Fruit fly (Drosophila melanogaster) whole organism, prepupa: ENCODE results near the gene AP-1gamma.

Source experiments
- Blimp-1 ChIP-seq: fragments of 200-800 bp; sonication (Bioruptor generic); optimal IDR thresholded peaks from 3 replicates; lab custom pipeline; 2017; ENCODE audit warnings: missing biosample characterization, missing genetic modification characterization, mild to moderate bottlenecking, moderate library complexity, missing genetic modification reagents
- CG10631 ChIP-seq: fragments of 200-800 bp; sonication (Bioruptor generic); optimal IDR thresholded peaks from 2 replicates; lab custom pipeline; 2016; ENCODE audit warnings: missing biosample characterization, missing genetic modification characterization
- CG10669 ChIP-seq: fragments of 200-800 bp; sonication (Bioruptor generic); optimal IDR thresholded peaks from 3 replicates; lab custom pipeline; 2018; ENCODE audit warnings: missing biosample characterization, mild to moderate bottlenecking, missing genetic modification characterization, moderate library complexity
- CG11294 ChIP-seq: fragments of 200-800 bp; sonication (Bioruptor generic); IDR thresholded peaks from 2 replicates; pipeline ENCODE4 v1.3.6; 2022; ENCODE audit warnings: missing biosample characterization, missing genetic modification characterization
- CG11762 ChIP-seq: fragments of 200-800 bp; sonication (Bioruptor generic); optimal IDR thresholded peaks from 3 replicates; lab custom pipeline; 2016; ENCODE audit warnings: missing biosample characterization, missing genetic modification characterization; ENCODE audit not compliant: insufficient read depth
- CG11902 ChIP-seq: fragments of 200-800 bp; sonication (Bioruptor generic); optimal IDR thresholded peaks from 3 replicates; lab custom pipeline; 2016; ENCODE audit warnings: missing biosample characterization, missing genetic modification characterization
- CG15336 ChIP-seq: fragments of 200-800 bp; sonication (Bioruptor generic); IDR thresholded peaks from 2 replicates; pipeline ENCODE4 v1.3.6; 2022; ENCODE audit warnings: missing biosample characterization, missing genetic modification characterization
- CG16779 ChIP-seq: fragments of 200-800 bp; sonication (Bioruptor generic); optimal IDR thresholded peaks from 3 replicates; lab custom pipeline; 2017; ENCODE audit warnings: missing biosample characterization, mild to moderate bottlenecking, missing genetic modification characterization
- CG3032 ChIP-seq: fragments of 200-800 bp; optimal IDR thresholded peaks from 2 replicates; lab custom pipeline; 2019; ENCODE audit warnings: missing biosample characterization, mild to moderate bottlenecking, missing genetic modification characterization, moderate library complexity
- CG31627 ChIP-seq: fragments of 200-800 bp; sonication (Bioruptor generic); optimal IDR thresholded peaks from 3 replicates; lab custom pipeline; 2016; ENCODE audit warnings: missing biosample characterization, missing genetic modification characterization
- CG32006 ChIP-seq: fragments of 200-800 bp; sonication (Bioruptor generic); optimal IDR thresholded peaks from 3 replicates; lab custom pipeline; 2017; ENCODE audit warnings: missing biosample characterization, mild to moderate bottlenecking, missing genetic modification characterization
- CG34406 ChIP-seq: fragments of 200-800 bp; sonication (Bioruptor generic); optimal IDR thresholded peaks from 3 replicates; lab custom pipeline; 2016; ENCODE audit warnings: missing biosample characterization, missing genetic modification characterization
- CG6163 ChIP-seq: fragments of 200-800 bp; sonication (Bioruptor generic); IDR thresholded peaks from 3 replicates; pipeline ENCODE4 v1.3.6; 2022; ENCODE audit warnings: missing biosample characterization, missing genetic modification characterization
- CG6792 ChIP-seq: fragments of 200-800 bp; sonication (Bioruptor generic); optimal IDR thresholded peaks from 3 replicates; lab custom pipeline; 2016; ENCODE audit warnings: missing biosample characterization, missing genetic modification characterization
- CG6808 ChIP-seq: fragments of 200-800 bp; sonication (Bioruptor generic); optimal IDR thresholded peaks from 3 replicates; lab custom pipeline; 2017; ENCODE audit warnings: missing biosample characterization, missing genetic modification characterization, mild to moderate bottlenecking, moderate library complexity, missing genetic modification reagents
- CG6854 ChIP-seq: fragments of 200-800 bp; sonication (Bioruptor generic); optimal IDR thresholded peaks from 2 replicates; lab custom pipeline; 2017; ENCODE audit warnings: missing biosample characterization, mild to moderate bottlenecking, missing genetic modification characterization
- CG7368 ChIP-seq: fragments of 200-800 bp; sonication (Bioruptor generic); optimal IDR thresholded peaks from 3 replicates; lab custom pipeline; 2016; ENCODE audit warnings: missing biosample characterization, missing genetic modification characterization
- CG8119 ChIP-seq: fragments of 200-800 bp; sonication (Bioruptor generic); IDR thresholded peaks from 3 replicates; pipeline ENCODE4 v1.3.6; 2022; ENCODE audit warnings: missing biosample characterization, missing genetic modification characterization
- CG8319 ChIP-seq: fragments of 200-800 bp; sonication (Bioruptor generic); optimal IDR thresholded peaks from 3 replicates; lab custom pipeline; 2016; ENCODE audit warnings: missing biosample characterization, missing genetic modification characterization
- CG8632 ChIP-seq: fragments of 200-800 bp; sonication (Bioruptor generic); optimal IDR thresholded peaks from 3 replicates; lab custom pipeline; 2016; ENCODE audit warnings: missing biosample characterization, missing genetic modification characterization
- Eip75B ChIP-seq: fragments of 200-800 bp; sonication (Bioruptor generic); optimal IDR thresholded peaks from 3 replicates; lab custom pipeline; 2016; ENCODE audit warnings: missing biosample characterization, missing genetic modification characterization
- Eip78C ChIP-seq: fragments of 200-800 bp; sonication (Bioruptor generic); peaks from one replicate; lab custom pipeline; 2016; ENCODE audit warnings: missing biosample characterization, missing genetic modification characterization
- Ets21C ChIP-seq: fragments of 200-800 bp; sonication (Bioruptor generic); optimal IDR thresholded peaks from 3 replicates; lab custom pipeline; 2016; ENCODE audit warnings: missing biosample characterization, missing genetic modification characterization
- Ets96B ChIP-seq: fragments of 200-800 bp; optimal IDR thresholded peaks from 2 replicates; lab custom pipeline; 2019; ENCODE audit warnings: missing biosample characterization, mild to moderate bottlenecking, missing genetic modification characterization, moderate library complexity
- Gug ChIP-seq: fragments of 200-800 bp; sonication (Bioruptor generic); IDR thresholded peaks from 2 replicates; pipeline ENCODE4 v1.3.6; 2022; ENCODE audit warnings: missing biosample characterization, missing genetic modification characterization
- Hr38 ChIP-seq: sonication (Bioruptor generic); optimal IDR thresholded peaks from 2 replicates; lab custom pipeline; 2016; ENCODE audit warnings: missing biosample characterization, missing genetic modification characterization
- Hr39 ChIP-seq: fragments of 200-800 bp; sonication (Bioruptor generic); optimal IDR thresholded peaks from 2 replicates; lab custom pipeline; 2016; ENCODE audit warnings: missing biosample characterization, missing genetic modification characterization
- Hr4 ChIP-seq: fragments of 200-800 bp; sonication (Bioruptor generic); optimal IDR thresholded peaks from 3 replicates; lab custom pipeline; 2016; ENCODE audit warnings: missing biosample characterization, missing genetic modification characterization
- Lpt ChIP-seq: fragments of 200-800 bp; sonication (Bioruptor generic); optimal IDR thresholded peaks from 3 replicates; lab custom pipeline; 2016; ENCODE audit warnings: missing biosample characterization, missing genetic modification characterization
- Met ChIP-seq: fragments of 200-800 bp; sonication (Bioruptor generic); optimal IDR thresholded peaks from 3 replicates; lab custom pipeline; 2016; ENCODE audit warnings: missing biosample characterization, missing genetic modification characterization
- OdsH ChIP-seq: fragments of 200-800 bp; sonication (Bioruptor generic); optimal IDR thresholded peaks from 3 replicates; lab custom pipeline; 2016; ENCODE audit warnings: missing biosample characterization, missing genetic modification characterization
- Smox ChIP-seq: fragments of 200-800 bp; sonication (Bioruptor generic); optimal IDR thresholded peaks from 3 replicates; lab custom pipeline; 2016; ENCODE audit warnings: missing biosample characterization, missing genetic modification characterization
- Sox102F ChIP-seq: fragments of 200-800 bp; sonication (Bioruptor generic); optimal IDR thresholded peaks from 2 replicates; lab custom pipeline; 2016; ENCODE audit warnings: missing biosample characterization, mild to moderate bottlenecking, missing genetic modification characterization
- Sox14 ChIP-seq: fragments of 200-800 bp; sonication (Bioruptor generic); optimal IDR thresholded peaks from 3 replicates; lab custom pipeline; 2016; ENCODE audit warnings: missing biosample characterization, missing genetic modification characterization
- Sox15 ChIP-seq: fragments of 200-800 bp; sonication (Bioruptor generic); optimal IDR thresholded peaks from 3 replicates; lab custom pipeline; 2016; ENCODE audit warnings: missing biosample characterization, missing genetic modification characterization
- achi ChIP-seq: fragments of 200-800 bp; sonication (Bioruptor generic); optimal IDR thresholded peaks from 3 replicates; lab custom pipeline; 2016; ENCODE audit warnings: missing biosample characterization, missing genetic modification characterization
- acj6 ChIP-seq: fragments of 200-800 bp; sonication (Bioruptor generic); optimal IDR thresholded peaks from 3 replicates; lab custom pipeline; 2016; ENCODE audit warnings: missing biosample characterization, missing genetic modification characterization
- cyc ChIP-seq: fragments of 200-800 bp; sonication (Bioruptor generic); optimal IDR thresholded peaks from 3 replicates; lab custom pipeline; 2016; ENCODE audit warnings: missing biosample characterization, missing genetic modification characterization
- dsx ChIP-seq: fragments of 200-800 bp; optimal IDR thresholded peaks from 3 replicates; lab custom pipeline; 2019; ENCODE audit warnings: missing biosample characterization, mild to moderate bottlenecking, missing genetic modification characterization, moderate library complexity; ENCODE audit not compliant: poor library complexity, severe bottlenecking
- esn ChIP-seq: fragments of 200-800 bp; sonication (Bioruptor generic); optimal IDR thresholded peaks from 2 replicates; lab custom pipeline; 2016; ENCODE audit warnings: missing biosample characterization, mild to moderate bottlenecking, missing genetic modification characterization, moderate library complexity
- fd59A ChIP-seq: fragments of 200-800 bp; sonication (Bioruptor generic); optimal IDR thresholded peaks from 2 replicates; lab custom pipeline; 2017; ENCODE audit warnings: missing biosample characterization, mild to moderate bottlenecking, missing genetic modification characterization, missing genetic modification reagents
- fd85E ChIP-seq: fragments of 200-800 bp; sonication (Bioruptor generic); optimal IDR thresholded peaks from 3 replicates; lab custom pipeline; 2016; ENCODE audit warnings: missing biosample characterization, missing genetic modification characterization
- fkh ChIP-seq: fragments of 200-800 bp; sonication (Bioruptor generic); optimal IDR thresholded peaks from 3 replicates; lab custom pipeline; 2017; ENCODE audit warnings: missing biosample characterization, mild to moderate bottlenecking, missing genetic modification characterization, moderate library complexity
- lz ChIP-seq: fragments of 200-800 bp; sonication (Bioruptor generic); optimal IDR thresholded peaks from 3 replicates; lab custom pipeline; 2016; ENCODE audit warnings: missing biosample characterization, missing genetic modification characterization
- net ChIP-seq: fragments of 200-800 bp; sonication (Bioruptor generic); optimal IDR thresholded peaks from 3 replicates; lab custom pipeline; 2016; ENCODE audit warnings: missing biosample characterization, missing genetic modification characterization
- spab ChIP-seq: fragments of 200-800 bp; sonication (Bioruptor generic); optimal IDR thresholded peaks from 2 replicates; lab custom pipeline; 2017; ENCODE audit warnings: missing biosample characterization, mild to moderate bottlenecking, missing genetic modification characterization, missing genetic modification reagents
- topi ChIP-seq: fragments of 200-800 bp; sonication (Bioruptor generic); optimal IDR thresholded peaks from 3 replicates; lab custom pipeline; 2016; ENCODE audit warnings: missing biosample characterization, missing genetic modification characterization
- vri ChIP-seq: fragments of 200-800 bp; sonication (Bioruptor generic); optimal IDR thresholded peaks from 3 replicates; lab custom pipeline; 2016; ENCODE audit warnings: missing biosample characterization, mild to moderate bottlenecking, missing genetic modification characterization

AP-1gamma gene

DNA sequence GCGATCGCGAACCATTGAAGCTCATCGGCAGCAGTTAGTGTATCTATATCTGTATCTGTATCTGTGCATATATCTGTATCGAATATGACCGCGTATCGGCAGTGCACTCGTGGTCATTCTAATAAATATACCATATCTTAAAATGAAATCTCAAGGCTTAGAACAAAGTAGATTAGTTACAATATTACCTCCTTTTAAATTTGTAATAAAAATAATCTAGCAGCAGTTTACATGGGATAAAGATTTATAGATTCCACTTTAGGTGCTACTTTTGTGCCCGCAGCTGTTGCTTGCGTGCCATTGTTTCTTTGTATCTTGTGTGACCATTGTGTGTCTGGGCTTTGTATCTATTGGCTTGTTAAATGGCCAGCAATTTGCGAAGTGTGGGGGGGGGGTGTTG is 48.4 kb upstream of the AP-1gamma start (continued):
- TF ChIP-seq CG8632 (GFP tag; lab: Kevin White, UChicago) (peak; percentile 82), vri (GFP tag; lab: Kevin White, UChicago) (no peak), CG31627 (GFP tag; lab: Kevin White, UChicago) (peak; percentile 76), OdsH (GFP tag; lab: Kevin White, UChicago) (peak; percentile 85), CG6163 (GFP tag; lab: Robert Waterston, UW) (peak; percentile 93), CG8319 (peak; percentile 71), CG3032 (tag; lab: Kevin White, UChicago) (peak; percentile 77), CG8119 (peak; percentile 92), Sox14 (GFP tag; lab: Kevin White, UChicago) (peak; percentile 93), Lpt (GFP tag; lab: Kevin White, UChicago) (peak; percentile 85), CG10669 (GFP tag; lab: Kevin White, UChicago) (peak; percentile 84), fd59A (GFP tag; lab: Kevin White, UChicago) (peak; percentile 71), Sox102F (peak; percentile 82)

DNA sequence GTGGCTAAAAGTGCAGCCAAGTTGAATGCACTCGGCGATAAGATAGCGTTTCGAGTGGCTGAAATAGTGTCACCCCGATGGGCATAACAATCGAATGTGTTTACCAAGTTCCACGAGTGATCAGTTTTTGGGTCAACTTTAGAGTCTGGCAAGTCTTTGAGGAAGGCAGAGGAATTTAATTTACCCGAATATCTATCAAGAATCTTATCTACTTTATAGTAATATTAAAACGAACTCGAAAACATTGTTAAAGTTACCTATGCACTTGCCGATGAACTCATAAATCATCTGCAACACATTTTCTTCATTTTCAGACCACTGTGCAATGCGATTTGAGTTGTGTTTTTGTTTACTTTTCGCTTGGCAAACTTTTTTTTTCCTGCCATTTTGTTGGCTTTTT is 47.2 kb upstream of the AP-1gamma start:
- TF ChIP-seq achi (GFP tag; lab: Kevin White, UChicago) (peak; percentile 31), CG6792 (peak; percentile 24), CG34406 (GFP tag; lab: Kevin White, UChicago) (peak; percentile 13), Lpt (GFP tag; lab: Kevin White, UChicago) (peak; percentile 11), net (GFP tag; lab: Kevin White, UChicago) (peak; percentile 40), Sox15 (GFP tag; lab: Kevin White, UChicago) (no peak), CG10631 (peak; percentile 21), fd85E (no peak), Hr4 (GFP tag; lab: Kevin White, UChicago) (peak; percentile 71), OdsH (GFP tag; lab: Kevin White, UChicago) (peak; percentile 45), Ets96B (tag; lab: Kevin White, UChicago) (peak; percentile 13), Ets21C (GFP tag; lab: Kevin White, UChicago) (no peak), CG6163 (GFP tag; lab: Robert Waterston, UW) (0 out of 3 replicates have a peak, but pooled peaks have one; percentile 19), CG32006 (GFP tag; lab: Kevin White, UChicago) (peak; percentile 66), Eip75B (peak; percentile 39), esn (GFP tag; lab: Kevin White, UChicago) (peak; percentile 35), CG6854 (no peak), Gug (GFP tag; lab: Robert Waterston, UW) (peak; percentile 25; the same call in 1 of the 2 replicates), Smox (peak; percentile 17), cyc (GFP tag; lab: Kevin White, UChicago) (no peak), fkh (no peak), Hr39 (peak; percentile 16), lz (GFP tag; lab: Kevin White, UChicago) (no peak), Hr38 (GFP tag; lab: Kevin White, UChicago) (no peak), Sox14 (GFP tag; lab: Kevin White, UChicago) (no peak), Eip78C (GFP tag; lab: Kevin White, UChicago) (peak; percentile 85), acj6 (GFP tag; lab: Kevin White, UChicago) (peak; percentile 24), CG11902 (GFP tag; lab: Kevin White, UChicago) (no peak), Blimp-1 (GFP tag; lab: Kevin White, UChicago) (no peak), CG7368 (peak; percentile 15), Met (GFP tag; lab: Kevin White, UChicago) (peak; percentile 34), CG16779 (tag; lab: Kevin White, UChicago) (peak; percentile 30), dsx (GFP tag; lab: Kevin White, UChicago) (no peak), topi (peak; percentile 28), spab (GFP tag; lab: Kevin White, UChicago) (no peak), CG15336 (GFP tag; lab: Robert Waterston, UW) (peak; percentile 50; the same call in 1 of the 2 replicates), Sox102F (peak; percentile 23), CG8319 (peak; percentile 26), CG8632 (GFP tag; lab: Kevin White, UChicago) (peak; percentile 49), CG11762 (GFP tag; lab: Kevin White, UChicago) (peak; percentile 37), CG11294 (GFP tag; lab: Robert Waterston, UW) (no peak), CG3032 (tag; lab: Kevin White, UChicago) (peak; percentile 1), CG6808 (GFP tag; lab: Kevin White, UChicago) (peak; percentile 46), fd59A (GFP tag; lab: Kevin White, UChicago) (no peak), CG31627 (GFP tag; lab: Kevin White, UChicago) (peak; percentile 14)
